Worm (Caenorhabditis elegans): ENCODE data around the gene C15H11.10.

Gene C15H11.10

ce11 chrV:14347234-14347826 lies 44.6 kb upstream of the C15H11.10 start, which contains the start of gene cept-2 (continued):
- TF ChIP-seq Y105C5A.15 (GFP tag; IDR thresholded peaks at IDR 0.05): no peak
- TF ChIP-seq lin-13 (GFP tag; optimal IDR thresholded peaks at IDR 0.05): peak; percentile 89
- no peak for TF ChIP-seq nhr-76 (tag; optimal IDR thresholded peaks at IDR 0.05)
- TF ChIP-seq mdt-29 (GFP tag; IDR thresholded peaks at IDR 0.05): no peak
- no peak for TF ChIP-seq attf-4 (tag; optimal IDR thresholded peaks at IDR 0.05)
- no peak for TF ChIP-seq nhr-111 (GFP tag; optimal IDR thresholded peaks at IDR 0.05)
- 0 out of 2 replicates have a peak, but pooled peaks have one; percentile 23 for TF ChIP-seq D1046.2 (GFP tag; IDR thresholded peaks at IDR 0.05)
- TF ChIP-seq R02D3.7 (tag; optimal IDR thresholded peaks at IDR 0.05): no peak
- no peak for TF ChIP-seq nhr-48 (tag; optimal IDR thresholded peaks at IDR 0.05)
- peak; percentile 95 for TF ChIP-seq nhr-11 (tag; optimal IDR thresholded peaks at IDR 0.05)
- TF ChIP-seq fos-1 (tag; optimal IDR thresholded peaks at IDR 0.05): no peak
- TF ChIP-seq hmg-1.1 (GFP tag; IDR thresholded peaks at IDR 0.05): peak; percentile 85
- no peak for TF ChIP-seq unc-62 (GFP tag; optimal IDR thresholded peaks at IDR 0.05 in 1 of 2)
- no peak for TF ChIP-seq unc-62 (tag; optimal IDR thresholded peaks at IDR 0.05)
- 0 out of 2 replicates have a peak, but pooled peaks have one; percentile 48 for TF ChIP-seq zfp-3 (GFP tag; conservative IDR thresholded peaks at IDR 0.05)
- no peak for TF ChIP-seq ceh-32 (tag; optimal IDR thresholded peaks at IDR 0.05; ENCODE audit: poor library complexity)

- TF ChIP-seq mes-2 (tag; optimal IDR thresholded peaks at IDR 0.05; ENCODE audit: poor library complexity, severe bottlenecking): peak; percentile 9
- TF ChIP-seq nhr-28 (tag; optimal IDR thresholded peaks at IDR 0.05): peak; percentile 24
- TF ChIP-seq dve-1 (tag; optimal IDR thresholded peaks at IDR 0.05; ENCODE audit: insufficient read depth): peak; percentile 6
- peak; percentile 26 for TF ChIP-seq lin-13 (GFP tag; optimal IDR thresholded peaks at IDR 0.05)
- TF ChIP-seq daf-16 (GFP tag; optimal IDR thresholded peaks at IDR 0.05): no peak
- peak; percentile 40 for TF ChIP-seq daf-16 (tag; optimal IDR thresholded peaks at IDR 0.05)
- TF ChIP-seq hif-1 (tag; optimal IDR thresholded peaks at IDR 0.05): no peak
- TF ChIP-seq ZK337.2 (GFP tag; IDR thresholded peaks at IDR 0.05): no peak
Measured at ce11 chrV:14350498-14350897, 41.4 kb upstream of the C15H11.10 start.

ce11 chrV:14350949-14351348 lies 41.0 kb upstream of the C15H11.10 start:
- TF ChIP-seq dmd-8 (GFP tag; IDR thresholded peaks at IDR 0.05) (no peak), egl-27 (tag; optimal IDR thresholded peaks at IDR 0.05) (no peak), R02D3.7 (tag; optimal IDR thresholded peaks at IDR 0.05) (no peak), arid-1 (GFP tag; conservative IDR thresholded peaks at IDR 0.05) (0 out of 2 replicates have a peak, but pooled peaks have one; percentile 5), aly-2 (tag; optimal IDR thresholded peaks at IDR 0.05) (peak; percentile 20), zfp-3 (GFP tag; conservative IDR thresholded peaks at IDR 0.05) (no peak), pqm-1 (tag; optimal IDR thresholded peaks at IDR 0.05) (peak; percentile 81), ceh-82 (tag; optimal IDR thresholded peaks at IDR 0.05) (no peak), T26A8.4 (GFP tag; IDR thresholded peaks at IDR 0.05) (peak; percentile 45; the same call in 1 of the 2 replicates), zip-11 (GFP tag; IDR thresholded peaks at IDR 0.05) (no peak), mes-2 (tag; optimal IDR thresholded peaks at IDR 0.05; ENCODE audit: poor library complexity, severe bottlenecking) (peak; percentile 84), ZK546.5 (tag; optimal IDR thresholded peaks at IDR 0.05) (no peak), hif-1 (tag; optimal IDR thresholded peaks at IDR 0.05) (peak in 1 of 2 experiments; percentile 70), mxl-3 (GFP tag; optimal IDR thresholded peaks at IDR 0.05) (peak; percentile 96), sdz-12 (GFP tag; optimal IDR thresholded peaks at IDR 0.05) (no peak), nhr-6 (tag; optimal IDR thresholded peaks at IDR 0.05) (peak; percentile 98), lin-38 (GFP tag; IDR thresholded peaks at IDR 0.05) (peak; percentile 92), ceh-28 (tag; optimal IDR thresholded peaks at IDR 0.05) (no peak), fkh-10 (GFP tag; optimal IDR thresholded peaks at IDR 0.05) (peak; percentile 35), F49E8.2 (tag; optimal IDR thresholded peaks at IDR 0.05; ENCODE audit: borderline replicate concordance) (no peak), ctbp-1 (GFP tag; IDR thresholded peaks at IDR 0.05) (peak; percentile 62; the same call in 1 of the 2 replicates), lin-15B (tag; optimal IDR thresholded peaks at IDR 0.05) (no peak), set-16 (GFP tag; IDR thresholded peaks at IDR 0.05) (peak; percentile 94), cey-2 (tag; optimal IDR thresholded peaks at IDR 0.05; ENCODE audit: borderline replicate concordance, insufficient read depth) (no peak), attf-4 (tag; optimal IDR thresholded peaks at IDR 0.05) (no peak), dmd-6 (GFP tag; IDR thresholded peaks at IDR 0.05) (peak; percentile 88), lin-13 (GFP tag; optimal IDR thresholded peaks at IDR 0.05) (peak; percentile 87), nhr-237 (tag; optimal IDR thresholded peaks at IDR 0.05) (no peak), skn-1 (tag; optimal IDR thresholded peaks at IDR 0.05) (no peak), Y48G9A.11 (GFP tag; IDR thresholded peaks at IDR 0.05) (no peak)

Measured in whole organism, L4 larva.